Fruit fly (Drosophila melanogaster): ENCODE results near the gene CG33796.
A peak's percentile ranks its signal among the peaks of the same experiment; 100 is the strongest.

DNA sequence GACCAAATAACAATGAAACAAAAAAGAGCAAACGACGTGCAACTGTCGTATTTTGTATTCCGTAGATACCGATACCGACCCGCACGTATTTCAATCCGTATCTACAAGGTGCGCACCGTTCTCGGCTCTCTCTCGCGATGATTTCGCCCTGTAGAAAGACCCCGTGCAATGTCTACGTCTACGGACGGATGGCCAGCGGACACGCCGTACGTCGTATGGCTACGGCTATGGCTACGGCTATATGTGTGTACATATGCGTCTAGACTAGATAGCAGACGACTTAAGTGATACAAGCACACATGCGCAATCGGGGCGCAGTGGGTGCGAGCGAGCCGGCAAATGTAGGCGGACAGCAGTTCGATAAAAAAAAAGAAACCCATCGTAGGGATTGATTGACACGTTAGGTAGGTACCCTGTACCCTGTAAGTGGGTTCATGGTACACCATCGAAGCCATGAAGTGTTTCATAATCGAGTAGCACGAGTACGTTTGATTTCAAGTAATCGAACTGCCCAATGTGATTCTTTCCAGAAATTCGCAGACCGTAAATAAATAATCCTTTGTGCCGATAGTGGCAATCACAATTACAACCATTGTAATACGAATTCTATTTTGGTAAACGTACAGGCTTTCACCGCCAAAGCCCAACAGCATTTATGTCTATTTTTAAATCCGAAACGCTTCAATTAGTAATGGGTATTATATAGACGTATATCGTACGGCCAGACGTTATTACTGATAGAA lies 20.3 kb downstream of the CG33796 start:
- TF ChIP-seq psq (optimal IDR thresholded peaks at IDR 0.05) (no peak), pan (optimal IDR thresholded peaks at IDR 0.05) (peak; percentile 76), usp (GFP tag; optimal IDR thresholded peaks at IDR 0.05) (no peak), CG8478 (optimal IDR thresholded peaks at IDR 0.05) (no peak)

All from whole organism.